Fruit fly (Drosophila melanogaster): ENCODE measurements around the gene CG13068.

Gene CG13068

DNA sequence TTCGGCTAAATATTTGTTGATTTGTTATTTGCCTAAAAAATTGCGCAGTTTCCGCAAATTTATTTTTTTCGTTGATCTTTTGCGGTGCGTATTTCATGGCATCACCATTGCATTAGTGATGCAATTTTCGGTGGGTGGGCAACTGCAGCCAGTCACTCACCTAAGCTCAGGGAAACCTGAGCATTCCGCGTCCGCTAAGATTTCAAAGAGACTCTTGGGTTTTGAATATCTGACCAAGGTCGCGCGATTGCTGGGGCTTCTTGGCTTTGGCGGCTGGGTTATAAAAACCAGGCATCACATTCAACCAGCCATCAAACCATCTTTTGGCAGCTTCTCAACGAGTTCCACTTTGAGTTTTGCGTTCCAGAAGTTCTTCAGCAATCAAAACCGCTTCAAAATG, 6.8 kb upstream of the CG13068 start, which contains the start of gene CG13071:
CG13071 (plus strand) TSS at position 301 of the 400 bp plus-strand sequence.
- no peak for TF ChIP-seq CG8319 (GFP tag; optimal IDR thresholded peaks at IDR 0.05)
- no peak for TF ChIP-seq Hr38 (GFP tag; optimal IDR thresholded peaks at IDR 0.05)
- TF ChIP-seq acj6 (GFP tag; optimal IDR thresholded peaks at IDR 0.05) = no peak
- no peak for TF ChIP-seq Hr4 (GFP tag; optimal IDR thresholded peaks at IDR 0.05)
- TF ChIP-seq esn (GFP tag; optimal IDR thresholded peaks at IDR 0.05) = no peak
- no peak for TF ChIP-seq Lpt (GFP tag; optimal IDR thresholded peaks at IDR 0.05)
- TF ChIP-seq CG4318 (GFP tag; optimal IDR thresholded peaks at IDR 0.05) = no peak
- TF ChIP-seq CG1621 (tag; optimal IDR thresholded peaks at IDR 0.05) = no peak
- TF ChIP-seq fd59A (GFP tag; optimal IDR thresholded peaks at IDR 0.05) = no peak
- no peak for TF ChIP-seq Ets21C (GFP tag; optimal IDR thresholded peaks at IDR 0.05)
- TF ChIP-seq fd85E (GFP tag; optimal IDR thresholded peaks at IDR 0.05) = no peak
- TF ChIP-seq Smox (GFP tag; optimal IDR thresholded peaks at IDR 0.05) = no peak
- no peak for TF ChIP-seq ss (GFP tag; optimal IDR thresholded peaks at IDR 0.05)
- no peak for TF ChIP-seq spab (GFP tag; optimal IDR thresholded peaks at IDR 0.05)
- no peak for TF ChIP-seq CG3032 (tag; optimal IDR thresholded peaks at IDR 0.05)

DNA sequence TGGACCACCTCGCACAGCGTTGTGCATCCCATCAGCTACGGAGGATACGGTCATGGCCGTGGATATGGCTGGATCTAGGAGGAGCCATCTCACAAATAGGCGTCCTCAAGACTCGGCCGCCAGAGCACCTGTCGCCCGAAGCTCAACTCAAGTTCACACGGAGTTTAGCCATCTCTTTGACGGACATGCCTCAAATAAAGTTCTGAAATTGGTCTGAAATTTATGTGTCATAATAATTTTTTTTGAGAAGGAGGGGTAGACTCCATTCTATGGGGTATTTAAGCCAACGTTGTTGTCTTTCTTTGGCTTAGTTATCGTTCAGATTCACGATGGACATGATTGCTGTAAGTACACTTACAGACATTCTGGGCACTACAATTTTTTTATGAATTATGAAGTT, 6.1 kb upstream of the CG13068 start, which contains the start of gene CG13070:
CG13070 (plus strand) TSS at position 301 of the 400 bp plus-strand sequence.
- TF ChIP-seq Hr4 (GFP tag; optimal IDR thresholded peaks at IDR 0.05) (no peak), dac (GFP tag; optimal IDR thresholded peaks at IDR 0.05) (no peak), CG6276 (GFP tag; optimal IDR thresholded peaks at IDR 0.05) (no peak), CG32006 (GFP tag; optimal IDR thresholded peaks at IDR 0.05) (no peak), Lpt (GFP tag; optimal IDR thresholded peaks at IDR 0.05) (no peak), CG6792 (GFP tag; optimal IDR thresholded peaks at IDR 0.05) (no peak), CG4318 (GFP tag; optimal IDR thresholded peaks at IDR 0.05) (no peak), Smox (GFP tag; optimal IDR thresholded peaks at IDR 0.05) (no peak)

DNA sequence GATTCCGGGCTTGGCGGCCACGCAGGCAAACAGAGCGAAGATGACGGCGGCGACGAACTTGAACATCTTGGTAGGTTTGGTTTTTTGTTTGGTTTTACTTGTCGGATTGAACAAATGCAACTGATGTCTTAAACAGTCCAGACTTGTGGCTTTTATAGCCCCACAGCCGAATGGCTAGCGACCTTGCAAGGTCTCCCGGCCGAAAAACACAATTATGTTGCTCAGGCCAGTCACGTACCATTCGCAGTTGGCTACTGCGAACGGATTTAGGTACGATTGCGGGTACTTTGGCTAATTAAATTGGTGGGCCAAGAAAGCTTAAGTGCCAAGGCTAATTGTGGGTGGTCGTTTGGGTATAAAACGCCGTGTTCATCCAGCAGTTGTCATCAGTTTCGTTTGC, 4.2 kb upstream of the CG13068 start, which contains the start of the genes CG13051 and CG13069:
CG13051 (minus strand) TSS at position 101 of the 400 bp plus-strand sequence.
CG13069 (plus strand) TSS at position 386 of the 400 bp plus-strand sequence.
- TF ChIP-seq CG16779 (tag; optimal IDR thresholded peaks at IDR 0.05) (no peak), Eip75B (GFP tag; optimal IDR thresholded peaks at IDR 0.05) (no peak)

DNA sequence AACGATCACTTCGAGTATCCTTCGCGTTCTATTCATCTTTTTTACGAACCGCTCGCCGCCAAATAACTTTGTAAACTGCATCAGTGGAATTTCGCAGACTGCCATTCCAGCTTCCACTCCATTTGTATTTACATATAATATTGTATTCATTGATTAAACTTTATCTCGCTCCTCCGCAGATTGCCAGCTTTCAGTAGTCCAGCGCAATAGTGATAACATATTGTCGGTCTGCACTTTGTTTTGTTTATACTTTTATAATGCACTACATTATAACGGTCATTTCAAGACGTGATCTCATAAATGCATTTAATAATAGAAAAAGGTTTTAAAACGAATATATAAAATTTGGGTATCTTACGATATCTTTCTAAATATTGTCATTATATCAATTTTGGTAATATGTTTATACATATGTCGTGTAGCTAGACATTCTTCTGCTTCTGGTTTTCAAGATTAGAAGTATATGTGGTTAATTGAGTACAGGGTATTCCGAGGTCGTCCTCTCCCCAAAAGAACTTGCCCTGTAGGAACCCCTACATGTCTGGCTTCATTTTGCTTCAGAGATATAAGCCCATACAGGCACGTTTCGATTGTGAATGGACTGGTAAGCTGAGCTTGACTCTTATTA, 972 bp upstream of the CG13068 start, which contains the start of gene CG4950:
CG4950 (minus strand) TSS at position 51 of the 628 bp plus-strand sequence.
- TF ChIP-seq acj6 (GFP tag; optimal IDR thresholded peaks at IDR 0.05) (peak; percentile 8), CG15336 (GFP tag; IDR thresholded peaks at IDR 0.05) (0 out of 2 replicates have a peak, but pooled peaks have one; percentile 22), salr (GFP tag; optimal IDR thresholded peaks at IDR 0.05) (no peak), Hr4 (GFP tag; optimal IDR thresholded peaks at IDR 0.05) (peak; percentile 18), eg (GFP tag; IDR thresholded peaks at IDR 0.05) (no peak), Gug (GFP tag; IDR thresholded peaks at IDR 0.05) (peak; percentile 42; the same call in 1 of the 2 replicates), CG8632 (GFP tag; optimal IDR thresholded peaks at IDR 0.05) (peak; percentile 30), Eip78C (GFP tag) (peak; percentile 87), Eip93F (GFP tag; optimal IDR thresholded peaks at IDR 0.05) (no peak), Hr39 (GFP tag; optimal IDR thresholded peaks at IDR 0.05) (peak; percentile 12), CG6276 (GFP tag; optimal IDR thresholded peaks at IDR 0.05) (peak; percentile 25), OdsH (GFP tag; optimal IDR thresholded peaks at IDR 0.05) (peak; percentile 34), esn (GFP tag; optimal IDR thresholded peaks at IDR 0.05) (no peak), CG7368 (GFP tag; optimal IDR thresholded peaks at IDR 0.05) (no peak), CG6854 (GFP tag; optimal IDR thresholded peaks at IDR 0.05) (no peak), Sox102F (GFP tag; optimal IDR thresholded peaks at IDR 0.05) (no peak), CG3032 (tag; optimal IDR thresholded peaks at IDR 0.05) (peak; percentile 69), CG31627 (GFP tag; optimal IDR thresholded peaks at IDR 0.05) (peak; percentile 8), CG4318 (GFP tag; optimal IDR thresholded peaks at IDR 0.05) (no peak), CG32006 (GFP tag; optimal IDR thresholded peaks at IDR 0.05) (peak; percentile 49), Lpt (GFP tag; optimal IDR thresholded peaks at IDR 0.05) (no peak), cyc (GFP tag; optimal IDR thresholded peaks at IDR 0.05) (no peak), dsx (GFP tag; optimal IDR thresholded peaks at IDR 0.05; ENCODE audit: poor library complexity, severe bottlenecking) (peak; percentile 52), CG34406 (GFP tag; optimal IDR thresholded peaks at IDR 0.05) (peak; percentile 25), CG6163 (GFP tag; IDR thresholded peaks at IDR 0.05) (0 out of 3 replicates have a peak, but pooled peaks have one; percentile 20), Ets96B (tag; optimal IDR thresholded peaks at IDR 0.05) (peak; percentile 59), Blimp-1 (GFP tag; optimal IDR thresholded peaks at IDR 0.05) (no peak), CG10669 (GFP tag; optimal IDR thresholded peaks at IDR 0.05) (peak; percentile 56), Sox15 (GFP tag; optimal IDR thresholded peaks at IDR 0.05) (peak; percentile 32), Hr38 (GFP tag; optimal IDR thresholded peaks at IDR 0.05) (no peak), Smox (GFP tag; optimal IDR thresholded peaks at IDR 0.05) (peak; percentile 11), CG6792 (GFP tag; optimal IDR thresholded peaks at IDR 0.05) (peak; percentile 26)

All from whole organism, prepupa.